Fruit fly (Drosophila melanogaster) whole organism, prepupa: ENCODE measurements around the gene Bicra.
A peak's percentile ranks its signal among the peaks of the same experiment; 100 is the strongest.

ENCODE experiments used
- CG10669 ChIP-seq: fragments of 200-800 bp; sonication (Bioruptor generic); optimal IDR thresholded peaks from 3 replicates; lab custom pipeline; 2018; ENCODE audit warnings: missing biosample characterization, mild to moderate bottlenecking, missing genetic modification characterization, moderate library complexity
- CG11762 ChIP-seq: fragments of 200-800 bp; sonication (Bioruptor generic); optimal IDR thresholded peaks from 3 replicates; lab custom pipeline; 2016; ENCODE audit warnings: missing biosample characterization, missing genetic modification characterization; ENCODE audit not compliant: insufficient read depth
- CG15336 ChIP-seq: fragments of 200-800 bp; sonication (Bioruptor generic); IDR thresholded peaks from 2 replicates; pipeline ENCODE4 v1.3.6; 2022; ENCODE audit warnings: missing biosample characterization, missing genetic modification characterization
- CG1621 ChIP-seq: fragments of 200-800 bp; sonication (Bioruptor generic); optimal IDR thresholded peaks from 3 replicates; lab custom pipeline; 2018; ENCODE audit warnings: missing biosample characterization, mild to moderate bottlenecking, missing genetic modification characterization
- CG3032 ChIP-seq: fragments of 200-800 bp; optimal IDR thresholded peaks from 2 replicates; lab custom pipeline; 2019; ENCODE audit warnings: missing biosample characterization, mild to moderate bottlenecking, missing genetic modification characterization, moderate library complexity
- CG31627 ChIP-seq: fragments of 200-800 bp; sonication (Bioruptor generic); optimal IDR thresholded peaks from 3 replicates; lab custom pipeline; 2016; ENCODE audit warnings: missing biosample characterization, missing genetic modification characterization
- CG32006 ChIP-seq: fragments of 200-800 bp; sonication (Bioruptor generic); optimal IDR thresholded peaks from 3 replicates; lab custom pipeline; 2017; ENCODE audit warnings: missing biosample characterization, mild to moderate bottlenecking, missing genetic modification characterization
- CG34406 ChIP-seq: fragments of 200-800 bp; sonication (Bioruptor generic); optimal IDR thresholded peaks from 3 replicates; lab custom pipeline; 2016; ENCODE audit warnings: missing biosample characterization, missing genetic modification characterization
- CG3919 ChIP-seq: fragments of 200-800 bp; sonication (Bioruptor generic); optimal IDR thresholded peaks from 3 replicates; lab custom pipeline; 2016; ENCODE audit warnings: missing biosample characterization, missing genetic modification characterization
- CG4318 ChIP-seq: fragments of 200-800 bp; sonication (Bioruptor generic); optimal IDR thresholded peaks from 3 replicates; lab custom pipeline; 2017; ENCODE audit warnings: missing biosample characterization, mild to moderate bottlenecking, missing genetic modification characterization
- CG6163 ChIP-seq: fragments of 200-800 bp; sonication (Bioruptor generic); IDR thresholded peaks from 3 replicates; pipeline ENCODE4 v1.3.6; 2022; ENCODE audit warnings: missing biosample characterization, missing genetic modification characterization
- CG6276 ChIP-seq: fragments of 200-800 bp; sonication (Bioruptor generic); optimal IDR thresholded peaks from 2 replicates; lab custom pipeline; 2017; ENCODE audit warnings: missing biosample characterization, mild to moderate bottlenecking, missing genetic modification characterization
- CG6792 ChIP-seq: fragments of 200-800 bp; sonication (Bioruptor generic); optimal IDR thresholded peaks from 3 replicates; lab custom pipeline; 2016; ENCODE audit warnings: missing biosample characterization, missing genetic modification characterization
- CG6808 ChIP-seq: fragments of 200-800 bp; sonication (Bioruptor generic); optimal IDR thresholded peaks from 3 replicates; lab custom pipeline; 2017; ENCODE audit warnings: missing biosample characterization, missing genetic modification characterization, mild to moderate bottlenecking, moderate library complexity, missing genetic modification reagents
- CG6854 ChIP-seq: fragments of 200-800 bp; sonication (Bioruptor generic); optimal IDR thresholded peaks from 2 replicates; lab custom pipeline; 2017; ENCODE audit warnings: missing biosample characterization, mild to moderate bottlenecking, missing genetic modification characterization
- CG7368 ChIP-seq: fragments of 200-800 bp; sonication (Bioruptor generic); optimal IDR thresholded peaks from 3 replicates; lab custom pipeline; 2016; ENCODE audit warnings: missing biosample characterization, missing genetic modification characterization
- CG8119 ChIP-seq: fragments of 200-800 bp; sonication (Bioruptor generic); IDR thresholded peaks from 3 replicates; pipeline ENCODE4 v1.3.6; 2022; ENCODE audit warnings: missing biosample characterization, missing genetic modification characterization
- CG8319 ChIP-seq: fragments of 200-800 bp; sonication (Bioruptor generic); optimal IDR thresholded peaks from 3 replicates; lab custom pipeline; 2016; ENCODE audit warnings: missing biosample characterization, missing genetic modification characterization
- CG8632 ChIP-seq: fragments of 200-800 bp; sonication (Bioruptor generic); optimal IDR thresholded peaks from 3 replicates; lab custom pipeline; 2016; ENCODE audit warnings: missing biosample characterization, missing genetic modification characterization
- CG9139 ChIP-seq: fragments of 200-800 bp; sonication (Bioruptor generic); optimal IDR thresholded peaks from 3 replicates; lab custom pipeline; 2017; ENCODE audit warnings: missing biosample characterization, mild to moderate bottlenecking, missing genetic modification characterization
- Eip75B ChIP-seq: fragments of 200-800 bp; sonication (Bioruptor generic); optimal IDR thresholded peaks from 3 replicates; lab custom pipeline; 2016; ENCODE audit warnings: missing biosample characterization, missing genetic modification characterization
- Eip78C ChIP-seq: fragments of 200-800 bp; sonication (Bioruptor generic); peaks from one replicate; lab custom pipeline; 2016; ENCODE audit warnings: missing biosample characterization, missing genetic modification characterization
- Ets96B ChIP-seq: fragments of 200-800 bp; optimal IDR thresholded peaks from 2 replicates; lab custom pipeline; 2019; ENCODE audit warnings: missing biosample characterization, mild to moderate bottlenecking, missing genetic modification characterization, moderate library complexity
- Gug ChIP-seq: fragments of 200-800 bp; sonication (Bioruptor generic); IDR thresholded peaks from 2 replicates; pipeline ENCODE4 v1.3.6; 2022; ENCODE audit warnings: missing biosample characterization, missing genetic modification characterization
- Hr38 ChIP-seq: sonication (Bioruptor generic); optimal IDR thresholded peaks from 2 replicates; lab custom pipeline; 2016; ENCODE audit warnings: missing biosample characterization, missing genetic modification characterization
- Hr39 ChIP-seq: fragments of 200-800 bp; sonication (Bioruptor generic); optimal IDR thresholded peaks from 2 replicates; lab custom pipeline; 2016; ENCODE audit warnings: missing biosample characterization, missing genetic modification characterization
- Hr4 ChIP-seq: fragments of 200-800 bp; sonication (Bioruptor generic); optimal IDR thresholded peaks from 3 replicates; lab custom pipeline; 2016; ENCODE audit warnings: missing biosample characterization, missing genetic modification characterization
- Sox102F ChIP-seq: fragments of 200-800 bp; sonication (Bioruptor generic); optimal IDR thresholded peaks from 2 replicates; lab custom pipeline; 2016; ENCODE audit warnings: missing biosample characterization, mild to moderate bottlenecking, missing genetic modification characterization
- Sox14 ChIP-seq: fragments of 200-800 bp; sonication (Bioruptor generic); optimal IDR thresholded peaks from 3 replicates; lab custom pipeline; 2016; ENCODE audit warnings: missing biosample characterization, missing genetic modification characterization
- achi ChIP-seq: fragments of 200-800 bp; sonication (Bioruptor generic); optimal IDR thresholded peaks from 3 replicates; lab custom pipeline; 2016; ENCODE audit warnings: missing biosample characterization, missing genetic modification characterization
- acj6 ChIP-seq: fragments of 200-800 bp; sonication (Bioruptor generic); optimal IDR thresholded peaks from 3 replicates; lab custom pipeline; 2016; ENCODE audit warnings: missing biosample characterization, missing genetic modification characterization
- cyc ChIP-seq: fragments of 200-800 bp; sonication (Bioruptor generic); optimal IDR thresholded peaks from 3 replicates; lab custom pipeline; 2016; ENCODE audit warnings: missing biosample characterization, missing genetic modification characterization
- dsx ChIP-seq: fragments of 200-800 bp; optimal IDR thresholded peaks from 3 replicates; lab custom pipeline; 2019; ENCODE audit warnings: missing biosample characterization, mild to moderate bottlenecking, missing genetic modification characterization, moderate library complexity; ENCODE audit not compliant: poor library complexity, severe bottlenecking
- eg ChIP-seq: fragments of 200-800 bp; sonication (Bioruptor generic); IDR thresholded peaks from 3 replicates; pipeline ENCODE4 v1.3.6; 2022; ENCODE audit warnings: missing biosample characterization, missing genetic modification characterization
- esn ChIP-seq: fragments of 200-800 bp; sonication (Bioruptor generic); optimal IDR thresholded peaks from 2 replicates; lab custom pipeline; 2016; ENCODE audit warnings: missing biosample characterization, mild to moderate bottlenecking, missing genetic modification characterization, moderate library complexity
- fd85E ChIP-seq: fragments of 200-800 bp; sonication (Bioruptor generic); optimal IDR thresholded peaks from 3 replicates; lab custom pipeline; 2016; ENCODE audit warnings: missing biosample characterization, missing genetic modification characterization
- fkh ChIP-seq: fragments of 200-800 bp; sonication (Bioruptor generic); optimal IDR thresholded peaks from 3 replicates; lab custom pipeline; 2017; ENCODE audit warnings: missing biosample characterization, mild to moderate bottlenecking, missing genetic modification characterization, moderate library complexity
- lz ChIP-seq: fragments of 200-800 bp; sonication (Bioruptor generic); optimal IDR thresholded peaks from 3 replicates; lab custom pipeline; 2016; ENCODE audit warnings: missing biosample characterization, missing genetic modification characterization
- net ChIP-seq: fragments of 200-800 bp; sonication (Bioruptor generic); optimal IDR thresholded peaks from 3 replicates; lab custom pipeline; 2016; ENCODE audit warnings: missing biosample characterization, missing genetic modification characterization
- spab ChIP-seq: fragments of 200-800 bp; sonication (Bioruptor generic); optimal IDR thresholded peaks from 2 replicates; lab custom pipeline; 2017; ENCODE audit warnings: missing biosample characterization, mild to moderate bottlenecking, missing genetic modification characterization, missing genetic modification reagents
- ss ChIP-seq, 2 experiments: fragments of 200-800 bp; sonication (Bioruptor generic); optimal IDR thresholded peaks; 2 replicates in 1 of 2; 3 replicates in 1 of 2; lab custom pipeline; 2017 to 2018; ENCODE audit warnings: mild to moderate bottlenecking in 2 of 2, missing biosample characterization in 2 of 2, missing genetic modification characterization in 2 of 2, moderate library complexity in 1 of 2
- svp ChIP-seq: fragments of 200-800 bp; sonication (Bioruptor generic); peaks from one replicate; lab custom pipeline; 2016; ENCODE audit warnings: missing biosample characterization, missing genetic modification characterization
- topi ChIP-seq: fragments of 200-800 bp; sonication (Bioruptor generic); optimal IDR thresholded peaks from 3 replicates; lab custom pipeline; 2016; ENCODE audit warnings: missing biosample characterization, missing genetic modification characterization
- vri ChIP-seq: fragments of 200-800 bp; sonication (Bioruptor generic); optimal IDR thresholded peaks from 3 replicates; lab custom pipeline; 2016; ENCODE audit warnings: missing biosample characterization, mild to moderate bottlenecking, missing genetic modification characterization

Gene Bicra

dm6 chr3R:29148072-29148471 is 85.2 kb downstream of the Bicra start, which contains the start of the genes CG11882 and Pglym78 (continued):
- TF ChIP-seq cyc (GFP tag; lab: Kevin White, UChicago), result peak; percentile 24
- no peak for TF ChIP-seq fd85E (GFP tag; lab: Kevin White, UChicago)
- no peak for TF ChIP-seq CG7368 (GFP tag; lab: Kevin White, UChicago)
- TF ChIP-seq CG8119 (GFP tag; lab: Robert Waterston, UW), result no peak
- no peak for TF ChIP-seq Hr4 (GFP tag; lab: Kevin White, UChicago)
- TF ChIP-seq CG8319 (GFP tag; lab: Kevin White, UChicago), result no peak
- TF ChIP-seq Sox14 (GFP tag; lab: Kevin White, UChicago), result peak; percentile 89
- peak; percentile 33 for TF ChIP-seq esn (GFP tag; lab: Kevin White, UChicago)
- TF ChIP-seq CG3919 (GFP tag; lab: Kevin White, UChicago), result no peak
- TF ChIP-seq spab, result no peak
- TF ChIP-seq vri (GFP tag; lab: Kevin White, UChicago), result no peak
- no peak for TF ChIP-seq Sox102F (GFP tag; lab: Kevin White, UChicago)
- no peak for TF ChIP-seq CG9139 (GFP tag; lab: Kevin White, UChicago)
- peak; percentile 12 for TF ChIP-seq CG31627
- peak; percentile 96 for TF ChIP-seq svp (GFP tag; lab: Kevin White, UChicago)
- no peak for TF ChIP-seq CG6276 (GFP tag; lab: Kevin White, UChicago)
- no peak for TF ChIP-seq CG4318 (GFP tag; lab: Kevin White, UChicago)
- TF ChIP-seq CG34406 (GFP tag; lab: Kevin White, UChicago), result no peak
- TF ChIP-seq Hr38 (GFP tag; lab: Kevin White, UChicago), result no peak
- TF ChIP-seq lz, result peak; percentile 9
- no peak for TF ChIP-seq acj6 (GFP tag; lab: Kevin White, UChicago)
- peak; percentile 57; the same call in 2 of the 3 replicates for TF ChIP-seq CG6163
- TF ChIP-seq CG8632 (GFP tag; lab: Kevin White, UChicago), result no peak
- no peak for TF ChIP-seq net (GFP tag; lab: Kevin White, UChicago)

- TF ChIP-seq achi (GFP tag; lab: Kevin White, UChicago) (peak; percentile 64), cyc (GFP tag; lab: Kevin White, UChicago) (peak; percentile 50), CG15336 (peak; percentile 68), CG3919 (GFP tag; lab: Kevin White, UChicago) (peak; percentile 46), Eip75B (GFP tag; lab: Kevin White, UChicago) (peak; percentile 43), acj6 (GFP tag; lab: Kevin White, UChicago) (peak; percentile 55), Hr39 (peak; percentile 43), CG6808 (no peak), CG6792 (peak; percentile 54), lz (peak; percentile 66), fd85E (GFP tag; lab: Kevin White, UChicago) (no peak), fkh (GFP tag; lab: Kevin White, UChicago) (peak; percentile 7), eg (GFP tag; lab: Robert Waterston, UW) (peak; percentile 79), CG6276 (GFP tag; lab: Kevin White, UChicago) (no peak), net (GFP tag; lab: Kevin White, UChicago) (peak; percentile 64), Eip78C (GFP tag; lab: Kevin White, UChicago) (peak; percentile 86), CG1621 (tag; lab: Kevin White, UChicago) (peak; percentile 13), CG6854 (GFP tag; lab: Kevin White, UChicago) (peak; percentile 3), CG8119 (GFP tag; lab: Robert Waterston, UW) (peak; percentile 66; the same call in 2 of the 3 replicates), CG32006 (GFP tag; lab: Kevin White, UChicago) (no peak), Sox14 (GFP tag; lab: Kevin White, UChicago) (peak; percentile 63), ss (GFP tag; optimal IDR thresholded peaks at IDR 0.05; lab: Kevin White, UChicago) (peak in 1 of 2 experiments; percentile 33), Sox102F (GFP tag; lab: Kevin White, UChicago) (no peak), CG34406 (GFP tag; lab: Kevin White, UChicago) (peak; percentile 28), esn (GFP tag; lab: Kevin White, UChicago) (peak; percentile 80), Ets96B (tag; lab: Kevin White, UChicago) (peak; percentile 46), CG10669 (GFP tag; lab: Kevin White, UChicago) (no peak), CG6163 (peak; percentile 79), dsx (GFP tag; lab: Kevin White, UChicago) (peak; percentile 26), CG11762 (GFP tag; lab: Kevin White, UChicago) (no peak), CG3032 (tag; lab: Kevin White, UChicago) (peak; percentile 68), svp (GFP tag; lab: Kevin White, UChicago) (peak; percentile 86), CG8632 (GFP tag; lab: Kevin White, UChicago) (no peak), Gug (GFP tag; lab: Robert Waterston, UW) (peak; percentile 41; the same call in 1 of the 2 replicates), topi (peak; percentile 67), CG9139 (GFP tag; lab: Kevin White, UChicago) (no peak), CG31627 (peak; percentile 62)
Measured at dm6 chr3R:29151621-29152092, 88.8 kb downstream of the Bicra start, which contains the start of gene eIF2D. Gene eIF2D (minus strand): TSS chr3R:29151794.
